Fruit fly (Drosophila melanogaster): Measurements from ENCODE around the gene CG1113.
A peak's percentile ranks its signal among the peaks of the same experiment; 100 is the strongest.

CG1113 gene

DNA sequence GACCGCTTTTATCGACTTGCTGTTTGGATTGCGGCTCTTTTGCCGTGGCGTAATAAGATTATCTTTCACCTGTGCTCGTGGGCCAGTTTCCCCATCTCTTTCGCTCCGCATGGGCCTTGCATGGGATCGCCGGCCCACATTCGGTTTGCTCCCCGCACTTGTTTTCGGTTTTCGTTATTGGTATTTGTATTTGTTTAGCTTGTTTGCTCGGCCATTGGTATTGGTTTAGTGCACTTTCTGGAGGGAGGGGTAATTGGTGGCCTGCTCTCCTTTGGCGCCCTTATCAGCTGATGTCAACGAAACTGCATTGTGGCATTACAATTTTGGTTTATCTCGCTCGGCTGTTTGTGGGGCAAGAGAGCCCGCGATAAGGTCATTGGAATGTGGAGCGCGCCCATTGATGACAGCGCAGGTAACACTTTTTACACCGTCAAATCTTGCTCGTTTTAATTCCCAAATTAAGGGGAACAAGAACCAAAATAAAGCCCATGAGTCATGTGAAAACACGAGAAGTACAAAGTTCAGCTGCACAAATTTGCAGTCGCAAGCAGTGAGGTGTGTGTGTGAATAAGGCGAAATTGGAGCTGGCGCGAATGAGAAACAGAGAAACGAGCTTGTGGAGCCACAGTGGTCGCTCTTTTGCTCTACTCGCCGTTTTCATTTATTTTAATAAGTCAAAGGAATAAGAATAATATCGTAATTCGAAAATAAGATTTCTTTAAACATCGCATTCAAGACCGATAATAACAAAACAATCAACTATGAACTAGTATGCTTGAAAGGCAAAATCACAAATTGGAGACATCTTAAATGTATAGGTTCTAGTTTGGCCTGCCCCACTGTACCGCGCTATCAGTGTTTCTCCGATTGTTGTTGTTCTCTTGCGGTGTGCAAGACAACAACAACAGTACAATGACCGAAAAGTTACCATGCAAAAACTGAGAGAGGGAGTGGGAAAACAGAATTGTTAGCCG is 37.3 kb upstream of the CG1113 start (continued):
- TF ChIP-seq CG13775 (GFP tag; optimal IDR thresholded peaks at IDR 0.05), result peak; percentile 95
- no peak for TF ChIP-seq CG7963 (GFP tag; IDR thresholded peaks at IDR 0.05; ENCODE audit: partially characterized antibody)
- TF ChIP-seq ERR (GFP tag; optimal IDR thresholded peaks at IDR 0.05), result peak; percentile 96
- peak; percentile 91 for TF ChIP-seq PHDP (tag; optimal IDR thresholded peaks at IDR 0.05)
- no peak for TF ChIP-seq Elba2 (GFP tag; optimal IDR thresholded peaks at IDR 0.05)
- TF ChIP-seq gcm2 (GFP tag; optimal IDR thresholded peaks at IDR 0.05), result peak; percentile 89
- peak; percentile 81 for TF ChIP-seq pho (GFP tag; optimal IDR thresholded peaks at IDR 0.05)
- peak; percentile 77 for TF ChIP-seq emc (GFP tag; optimal IDR thresholded peaks at IDR 0.05)
- peak; percentile 98 for TF ChIP-seq CG17328 (GFP tag; IDR thresholded peaks at IDR 0.05)
- TF ChIP-seq CG17568 (GFP tag; optimal IDR thresholded peaks at IDR 0.05), result peak; percentile 98
- peak; percentile 89 for TF ChIP-seq z (GFP tag; IDR thresholded peaks at IDR 0.05)
- peak; percentile 81 for TF ChIP-seq wor (GFP tag; IDR thresholded peaks at IDR 0.05)
- peak; percentile 98 for TF ChIP-seq CHES-1-like (GFP tag; optimal IDR thresholded peaks at IDR 0.05)
- peak; percentile 86 for TF ChIP-seq Xbp1 (GFP tag; optimal IDR thresholded peaks at IDR 0.05)
- peak; percentile 99 for TF ChIP-seq wek (GFP tag; optimal IDR thresholded peaks at IDR 0.05)
- peak; percentile 65 for TF ChIP-seq CG7372 (GFP tag; IDR thresholded peaks at IDR 0.05)
- TF ChIP-seq p53 (GFP tag; optimal IDR thresholded peaks at IDR 0.05), result peak; percentile 98
- no peak for TF ChIP-seq cas (GFP tag; IDR thresholded peaks at IDR 0.05)
- peak; percentile 98 for TF ChIP-seq Blimp-1 (GFP tag; optimal IDR thresholded peaks at IDR 0.05)
- peak; percentile 84 for TF ChIP-seq Fer1 (GFP tag; optimal IDR thresholded peaks at IDR 0.05)
- peak; percentile 91 for TF ChIP-seq sob (GFP tag; IDR thresholded peaks at IDR 0.05)
- peak; percentile 79 for TF ChIP-seq CG11085 (GFP tag; IDR thresholded peaks at IDR 0.05)
- no peak for TF ChIP-seq CG1832 (GFP tag; optimal IDR thresholded peaks at IDR 0.05)
- TF ChIP-seq CG18764 (GFP tag; optimal IDR thresholded peaks at IDR 0.05), result peak; percentile 99
- TF ChIP-seq pb (GFP tag; optimal IDR thresholded peaks at IDR 0.05), result peak; percentile 98
- TF ChIP-seq ci (GFP tag; IDR thresholded peaks at IDR 0.05), result peak; percentile 100
- peak; percentile 78 for TF ChIP-seq dysf (GFP tag; IDR thresholded peaks at IDR 0.05)
- TF ChIP-seq ab (GFP tag; optimal IDR thresholded peaks at IDR 0.05), result peak; percentile 13
- peak; percentile 97 for TF ChIP-seq jumu (GFP tag; optimal IDR thresholded peaks at IDR 0.05)
- TF ChIP-seq disco-r (GFP tag; optimal IDR thresholded peaks at IDR 0.05), result peak; percentile 98
- peak; percentile 85 for TF ChIP-seq CG10274 (GFP tag; optimal IDR thresholded peaks at IDR 0.05)
- peak; percentile 99 for TF ChIP-seq YL-1 (GFP tag; optimal IDR thresholded peaks at IDR 0.05)
- peak; percentile 98 for TF ChIP-seq CG9876 (GFP tag; optimal IDR thresholded peaks at IDR 0.05)
- TF ChIP-seq crol (GFP tag; IDR thresholded peaks at IDR 0.05), result peak; percentile 88
- TF ChIP-seq Six4 (GFP tag; optimal IDR thresholded peaks at IDR 0.05), result peak; percentile 99
- peak; percentile 86 for TF ChIP-seq CG32772 (GFP tag; IDR thresholded peaks at IDR 0.05)
- TF ChIP-seq Sry-δ (GFP tag; optimal IDR thresholded peaks at IDR 0.05), result peak; percentile 81
- TF ChIP-seq Atf6 (GFP tag; IDR thresholded peaks at IDR 0.05), result peak; percentile 79; the same call in 1 of the 2 replicates
- peak; percentile 91 for TF ChIP-seq CG17802 (tag; optimal IDR thresholded peaks at IDR 0.05)
- peak; percentile 94 for TF ChIP-seq sima (GFP tag; optimal IDR thresholded peaks at IDR 0.05)
- TF ChIP-seq crc (GFP tag; optimal IDR thresholded peaks at IDR 0.05), result peak; percentile 93
- peak; percentile 93 for TF ChIP-seq unpg (GFP tag; optimal IDR thresholded peaks at IDR 0.05)
- TF ChIP-seq CG10565 (GFP tag; optimal IDR thresholded peaks at IDR 0.05), result peak; percentile 99
- TF ChIP-seq CG6254 (GFP tag; optimal IDR thresholded peaks at IDR 0.05), result peak; percentile 97
- TF ChIP-seq E2f2 (GFP tag; IDR thresholded peaks at IDR 0.05), result peak; percentile 74
- peak; percentile 99 for TF ChIP-seq NC2β (GFP tag; optimal IDR thresholded peaks at IDR 0.05)
- TF ChIP-seq CG10321 (GFP tag; IDR thresholded peaks at IDR 0.05), result peak; percentile 48
- peak; percentile 99 for TF ChIP-seq Lhr (GFP tag; optimal IDR thresholded peaks at IDR 0.05)
- TF ChIP-seq CG31365 (tag; optimal IDR thresholded peaks at IDR 0.05), result peak; percentile 92

All from whole organism, embryonic.